Worm (Caenorhabditis elegans): ENCODE data around the gene F27B3.8.
A peak's percentile ranks its signal among the peaks of the same experiment; 100 is the strongest.

Gene F27B3.8

DNA sequence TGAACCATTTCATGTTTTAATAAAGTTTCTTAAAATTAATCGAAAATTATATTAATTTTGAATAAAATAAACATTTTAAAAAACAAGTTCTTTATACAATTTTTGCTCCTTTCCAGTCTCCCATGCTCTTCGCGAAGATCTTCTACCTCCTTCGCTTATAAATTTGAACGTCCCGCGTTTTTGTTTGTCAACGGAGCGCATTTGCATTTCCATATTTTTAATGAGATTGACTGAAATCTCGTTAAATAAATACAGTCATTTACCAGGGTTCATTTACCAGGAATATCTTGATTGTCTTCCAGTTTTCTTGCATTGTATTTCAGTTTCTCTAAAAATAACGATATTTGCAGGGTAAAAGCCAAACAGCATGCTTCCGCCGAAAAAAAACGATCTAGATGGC, 35.6 kb downstream of the F27B3.8 start, which contains the start of gene cmtr-2 (continued):
- no peak for TF ChIP-seq sup-37 (GFP tag; optimal IDR thresholded peaks at IDR 0.05)
- peak; percentile 33 for TF ChIP-seq nhr-20 (tag; optimal IDR thresholded peaks at IDR 0.05)
- peak; percentile 41 for TF ChIP-seq snu-23 (GFP tag; optimal IDR thresholded peaks at IDR 0.05)
- no peak for TF ChIP-seq pag-3 (tag; optimal IDR thresholded peaks at IDR 0.05; ENCODE audit: borderline replicate concordance, insufficient read depth)
- peak; percentile 10 for TF ChIP-seq unc-86 (tag; optimal IDR thresholded peaks at IDR 0.05)
- TF ChIP-seq unc-30 (tag; optimal IDR thresholded peaks at IDR 0.05) = no peak
- TF ChIP-seq pax-3 (tag; optimal IDR thresholded peaks at IDR 0.05) = no peak
- no peak for TF ChIP-seq pqm-1 (tag; optimal IDR thresholded peaks at IDR 0.05)
- peak in 1 of 2 experiments; percentile 1 for TF ChIP-seq mdl-1 (tag; optimal IDR thresholded peaks at IDR 0.05)
- TF ChIP-seq efl-3 (GFP tag; optimal IDR thresholded peaks at IDR 0.05) = no peak
- peak; percentile 40 for TF ChIP-seq lin-15B (tag; optimal IDR thresholded peaks at IDR 0.05)
- TF ChIP-seq nhr-84 (tag; optimal IDR thresholded peaks at IDR 0.05) = no peak
- TF ChIP-seq aha-1 (tag; optimal IDR thresholded peaks at IDR 0.05) = no peak
- TF ChIP-seq alr-1 (tag; optimal IDR thresholded peaks at IDR 0.05; ENCODE audit: borderline replicate concordance) = no peak
- no peak for TF ChIP-seq sox-4 (tag; optimal IDR thresholded peaks at IDR 0.05)
- no peak for TF ChIP-seq nhr-28 (tag; optimal IDR thresholded peaks at IDR 0.05)
- peak; percentile 92 to 97 for TF ChIP-seq lin-35 (GFP tag; optimal IDR thresholded peaks at IDR 0.05)
- no peak for TF ChIP-seq lin-39 (tag; optimal IDR thresholded peaks at IDR 0.05)
- no peak for TF ChIP-seq ztf-11 (tag; optimal IDR thresholded peaks at IDR 0.05)
- peak; percentile 34 for TF ChIP-seq dsc-1 (tag; optimal IDR thresholded peaks at IDR 0.05)
- no peak for TF ChIP-seq unc-130 (tag; optimal IDR thresholded peaks at IDR 0.05)
- TF ChIP-seq zag-1 (tag; optimal IDR thresholded peaks at IDR 0.05) = no peak
- no peak for TF ChIP-seq lir-3 (tag; optimal IDR thresholded peaks at IDR 0.05; ENCODE audit: poor library complexity)
- TF ChIP-seq nhr-90 (tag; optimal IDR thresholded peaks at IDR 0.05; ENCODE audit: poor library complexity) = peak; percentile 55
- no peak for TF ChIP-seq unc-98 (GFP tag; IDR thresholded peaks at IDR 0.05)
- TF ChIP-seq swsn-7 (tag; optimal IDR thresholded peaks at IDR 0.05) = peak; percentile 40
- TF ChIP-seq grh-1 (GFP tag; IDR thresholded peaks at IDR 0.05) = no peak
- no peak for TF ChIP-seq fkh-4 (tag; optimal IDR thresholded peaks at IDR 0.05; ENCODE audit: borderline replicate concordance)
- peak; percentile 95 to 98 for TF ChIP-seq efl-1 (optimal IDR thresholded peaks at IDR 0.05)
- peak; percentile 96 to 100 for TF ChIP-seq efl-1 (GFP tag; optimal IDR thresholded peaks at IDR 0.05 in 1 of 2)
- no peak for TF ChIP-seq nhr-85 (tag)
- no peak for TF ChIP-seq fkh-8 (tag; optimal IDR thresholded peaks at IDR 0.05)
- peak; percentile 40 for TF ChIP-seq C16A3.4 (tag; optimal IDR thresholded peaks at IDR 0.05)
- TF ChIP-seq vab-15 (tag; optimal IDR thresholded peaks at IDR 0.05) = no peak
- TF ChIP-seq snpc-4 (tag; optimal IDR thresholded peaks at IDR 0.05) = peak; percentile 25
- no peak for TF ChIP-seq ceh-8 (GFP tag; optimal IDR thresholded peaks at IDR 0.05)
- no peak for TF ChIP-seq nhr-12 (tag; optimal IDR thresholded peaks at IDR 0.05)
- no peak for TF ChIP-seq sptf-1 (tag; optimal IDR thresholded peaks at IDR 0.05)
- peak in 1 of 6 experiments; percentile 14 for TF ChIP-seq elt-3 (tag; optimal IDR thresholded peaks at IDR 0.05)
- peak; percentile 65 to 81 for TF ChIP-seq lsy-2 (tag; optimal IDR thresholded peaks at IDR 0.05)
- TF ChIP-seq dpl-1 (GFP tag; optimal IDR thresholded peaks at IDR 0.05) = peak; percentile 89 to 95 (median 95)
- TF ChIP-seq xbp-1 (tag; optimal IDR thresholded peaks at IDR 0.05) = peak; percentile 39
- TF ChIP-seq lin-14 (GFP tag; optimal IDR thresholded peaks at IDR 0.05) = peak; percentile 23
- TF ChIP-seq C34B4.2 (tag; optimal IDR thresholded peaks at IDR 0.05) = no peak
- TF ChIP-seq F16B12.6 (tag; optimal IDR thresholded peaks at IDR 0.05) = peak; percentile 3
- TF ChIP-seq nhr-237 (tag; optimal IDR thresholded peaks at IDR 0.05) = no peak
